Worm (Caenorhabditis elegans) whole organism, L1 larva: ENCODE data around the gene R151.1.

Experiments
- C16A3.4 ChIP-seq: fragments of 150-350 bp; optimal IDR thresholded peaks from 2 replicates; lab custom pipeline; 2014; ENCODE audit warnings: missing biosample characterization, missing genetic modification characterization
- F16B12.6 ChIP-seq: fragments of 150-350 bp; optimal IDR thresholded peaks from 2 replicates; lab custom pipeline; 2014; ENCODE audit warnings: missing biosample characterization, missing genetic modification characterization
- aha-1 ChIP-seq: fragments of 150-350 bp; optimal IDR thresholded peaks from 2 replicates; lab custom pipeline; 2014; ENCODE audit warnings: missing biosample characterization, missing genetic modification characterization
- alr-1 ChIP-seq: fragments of 200-800 bp; sonication (Bioruptor generic); optimal IDR thresholded peaks from 2 replicates; lab custom pipeline; 2018; ENCODE audit warnings: borderline replicate concordance, mild to moderate bottlenecking, missing genetic modification characterization, missing compliant biosample characterization
- aly-2 ChIP-seq: fragments of 150-350 bp; optimal IDR thresholded peaks from 2 replicates; lab custom pipeline; 2014; ENCODE audit warnings: missing biosample characterization, missing genetic modification characterization
- blmp-1 ChIP-seq: fragments of 150-350 bp; optimal IDR thresholded peaks from 2 replicates; lab custom pipeline; 2014; ENCODE audit warnings: missing biosample characterization, missing genetic modification characterization
- ceh-63 ChIP-seq: fragments of 200-800 bp; sonication (Bioruptor generic); optimal IDR thresholded peaks from 2 replicates; lab custom pipeline; 2018; ENCODE audit warnings: mild to moderate bottlenecking, missing genetic modification characterization, missing compliant biosample characterization
- ceh-88 ChIP-seq: fragments of 200-800 bp; sonication (Bioruptor generic); IDR thresholded peaks from 2 replicates; pipeline ENCODE4 v1.3.6; 2022; ENCODE audit warnings: missing genetic modification characterization, missing compliant biosample characterization
- ces-1 ChIP-seq: fragments of 150-350 bp; optimal IDR thresholded peaks from 2 replicates; lab custom pipeline; 2014; ENCODE audit warnings: missing biosample characterization, missing genetic modification reagents, missing genetic modification characterization
- dpl-1 ChIP-seq, 3 experiments: fragments of 150-350 bp in 2 of 3; sonication (generic microtip) in 1 of 3; optimal IDR thresholded peaks; 2 replicates each; lab custom pipeline; 2014 to 2017; ENCODE audit warnings: missing biosample characterization in 3 of 3, missing genetic modification characterization in 3 of 3, missing genetic modification reagents in 3 of 3
- dsc-1 ChIP-seq: sonication (generic microtip); optimal IDR thresholded peaks from 2 replicates; lab custom pipeline; 2016; ENCODE audit warnings: mild to moderate bottlenecking, missing genetic modification characterization, missing compliant biosample characterization
- efl-3 ChIP-seq: fragments of 200-800 bp; sonication (Bioruptor generic); optimal IDR thresholded peaks from 2 replicates; lab custom pipeline; 2018; ENCODE audit warnings: mild to moderate bottlenecking, missing genetic modification characterization, missing compliant biosample characterization
- egl-27 ChIP-seq, 2 experiments: fragments of 150-350 bp in 1 of 2; sonication (generic microtip); optimal IDR thresholded peaks; 3 replicates each; lab custom pipeline; 2017 to 2018; ENCODE audit warnings: missing biosample characterization in 2 of 2, missing genetic modification characterization in 2 of 2, missing genetic modification reagents in 2 of 2
- elt-3 ChIP-seq, 6 experiments: fragments of 150-350 bp in 1 of 6; sonication (generic microtip); optimal IDR thresholded peaks; 2 replicates each; lab custom pipeline; 2017 to 2018; ENCODE audit warnings: missing biosample characterization in 6 of 6, missing genetic modification characterization in 6 of 6, inconsistent platforms in 1 of 6
- fkh-10 ChIP-seq: sonication (generic microtip); optimal IDR thresholded peaks from 2 replicates; lab custom pipeline; 2017; ENCODE audit warnings: missing biosample characterization, missing genetic modification reagents, missing genetic modification characterization
- fkh-4 ChIP-seq: sonication (generic microtip); optimal IDR thresholded peaks from 2 replicates; lab custom pipeline; 2016; ENCODE audit warnings: missing compliant biosample characterization, missing genetic modification characterization, borderline replicate concordance
- fkh-8 ChIP-seq: sonication (generic microtip); optimal IDR thresholded peaks from 2 replicates; lab custom pipeline; 2016; ENCODE audit warnings: mild to moderate bottlenecking, missing genetic modification characterization, missing compliant biosample characterization
- fos-1 ChIP-seq: fragments of 150-350 bp; optimal IDR thresholded peaks from 2 replicates; lab custom pipeline; 2014; ENCODE audit warnings: missing biosample characterization, missing genetic modification characterization
- grh-1 ChIP-seq: fragments of 200-800 bp; sonication (Bioruptor generic); IDR thresholded peaks from 2 replicates; pipeline ENCODE4 v1.3.6; 2022; ENCODE audit warnings: missing genetic modification reagents, missing genetic modification characterization, missing compliant biosample characterization
- hlh-17 ChIP-seq: fragments of 200-800 bp; sonication (Bioruptor generic); optimal IDR thresholded peaks from 2 replicates; lab custom pipeline; 2018; ENCODE audit warnings: missing genetic modification characterization, mild to moderate bottlenecking, missing compliant biosample characterization, moderate library complexity, borderline replicate concordance
- hpl-2 ChIP-seq: fragments of 150-350 bp; optimal IDR thresholded peaks from 2 replicates; lab custom pipeline; 2014; ENCODE audit warnings: missing biosample characterization, missing genetic modification reagents, missing genetic modification characterization
- irx-1 ChIP-seq: sonication (generic microtip); optimal IDR thresholded peaks from 2 replicates; lab custom pipeline; 2016; ENCODE audit warnings: missing genetic modification characterization, missing compliant biosample characterization
- jun-1 ChIP-seq: fragments of 150-350 bp; optimal IDR thresholded peaks from 2 replicates; lab custom pipeline; 2014; ENCODE audit warnings: missing biosample characterization, missing genetic modification reagents, missing genetic modification characterization
- lin-13 ChIP-seq: fragments of 150-350 bp; optimal IDR thresholded peaks from 2 replicates; lab custom pipeline; 2014; ENCODE audit warnings: missing biosample characterization, missing genetic modification reagents, missing genetic modification characterization
- lin-14 ChIP-seq: fragments of 200-800 bp; sonication (Bioruptor generic); optimal IDR thresholded peaks from 2 replicates; lab custom pipeline; 2018; ENCODE audit warnings: mild to moderate bottlenecking, missing genetic modification characterization, moderate library complexity, missing compliant biosample characterization
- lin-35 ChIP-seq, 2 experiments: fragments of 150-350 bp; optimal IDR thresholded peaks; 2 replicates each; lab custom pipeline; 2014; ENCODE audit warnings: missing biosample characterization in 2 of 2, missing genetic modification characterization in 2 of 2, missing genetic modification reagents in 2 of 2
- lin-39 ChIP-seq: fragments of 150-350 bp; optimal IDR thresholded peaks from 2 replicates; lab custom pipeline; 2014; ENCODE audit warnings: missing biosample characterization, missing genetic modification reagents, missing genetic modification characterization
- lsy-2 ChIP-seq, 2 experiments: fragments of 150-350 bp; optimal IDR thresholded peaks; 2 replicates each; lab custom pipeline; 2014; ENCODE audit warnings: missing biosample characterization in 2 of 2, missing genetic modification characterization in 2 of 2
- mdl-1 ChIP-seq, 2 experiments: fragments of 150-350 bp; optimal IDR thresholded peaks; 2 replicates each; lab custom pipeline; 2014 to 2017; ENCODE audit warnings: missing biosample characterization in 2 of 2, missing genetic modification characterization in 2 of 2, inconsistent platforms in 1 of 2
- mef-2 ChIP-seq: fragments of 150-350 bp; optimal IDR thresholded peaks from 2 replicates; lab custom pipeline; 2014; ENCODE audit warnings: missing biosample characterization, missing genetic modification characterization
- mep-1 ChIP-seq: fragments of 150-350 bp; optimal IDR thresholded peaks from 2 replicates; lab custom pipeline; 2014; ENCODE audit warnings: missing biosample characterization, missing genetic modification characterization
- nhr-11 ChIP-seq: fragments of 150-350 bp; optimal IDR thresholded peaks from 2 replicates; lab custom pipeline; 2014; ENCODE audit warnings: missing biosample characterization, missing genetic modification characterization
- nhr-12 ChIP-seq: sonication (generic microtip); optimal IDR thresholded peaks from 2 replicates; lab custom pipeline; 2017; ENCODE audit warnings: missing biosample characterization, missing genetic modification characterization
- nhr-19 ChIP-seq: fragments of 200-800 bp; sonication (Bioruptor generic); conservative IDR thresholded peaks from 2 replicates; pipeline ENCODE4 v1.3.6; 2022; ENCODE audit warnings: missing genetic modification characterization, missing compliant biosample characterization
- nhr-28 ChIP-seq: fragments of 150-350 bp; optimal IDR thresholded peaks from 2 replicates; lab custom pipeline; 2014; ENCODE audit warnings: missing biosample characterization, missing genetic modification characterization
- nhr-47 ChIP-seq: sonication (generic microtip); optimal IDR thresholded peaks from 2 replicates; lab custom pipeline; 2016; ENCODE audit warnings: mild to moderate bottlenecking, missing genetic modification characterization, moderate library complexity, missing compliant biosample characterization
- nhr-71 ChIP-seq: sonication (generic microtip); optimal IDR thresholded peaks from 2 replicates; lab custom pipeline; 2016; ENCODE audit warnings: mild to moderate bottlenecking, missing genetic modification characterization, moderate library complexity, missing compliant biosample characterization
- nhr-84 ChIP-seq: sonication (generic microtip); optimal IDR thresholded peaks from 2 replicates; lab custom pipeline; 2017; ENCODE audit warnings: missing biosample characterization, missing genetic modification characterization
- pqm-1 ChIP-seq: sonication (generic microtip); optimal IDR thresholded peaks from 3 replicates; lab custom pipeline; 2017; ENCODE audit warnings: missing biosample characterization, missing genetic modification characterization
- rnt-1 ChIP-seq: sonication (generic microtip); optimal IDR thresholded peaks from 2 replicates; lab custom pipeline; 2016; ENCODE audit warnings: mild to moderate bottlenecking, missing genetic modification characterization, moderate library complexity, missing compliant biosample characterization
- skn-1 ChIP-seq: fragments of 150-350 bp; optimal IDR thresholded peaks from 2 replicates; lab custom pipeline; 2014; ENCODE audit warnings: missing biosample characterization, missing genetic modification characterization
- snu-23 ChIP-seq: sonication (generic microtip); optimal IDR thresholded peaks from 2 replicates; lab custom pipeline; 2016; ENCODE audit warnings: missing genetic modification characterization, missing compliant biosample characterization
- sptf-1 ChIP-seq: fragments of 150-350 bp; optimal IDR thresholded peaks from 2 replicates; lab custom pipeline; 2014; ENCODE audit warnings: missing biosample characterization, missing genetic modification characterization
- sup-37 ChIP-seq: fragments of 200-800 bp; sonication (Bioruptor generic); optimal IDR thresholded peaks from 2 replicates; lab custom pipeline; 2018; ENCODE audit warnings: mild to moderate bottlenecking, missing genetic modification characterization, missing compliant biosample characterization
- swsn-7 ChIP-seq: sonication (generic microtip); optimal IDR thresholded peaks from 2 replicates; lab custom pipeline; 2016; ENCODE audit warnings: missing genetic modification characterization, missing compliant biosample characterization
- tbx-2 ChIP-seq: sonication (generic microtip); optimal IDR thresholded peaks from 2 replicates; lab custom pipeline; 2016; ENCODE audit warnings: missing genetic modification characterization, missing compliant biosample characterization
- unc-130 ChIP-seq: fragments of 150-350 bp; optimal IDR thresholded peaks from 2 replicates; lab custom pipeline; 2017; ENCODE audit warnings: missing biosample characterization, missing genetic modification characterization, inconsistent platforms
- unc-30 ChIP-seq: sonication (generic microtip); optimal IDR thresholded peaks from 2 replicates; lab custom pipeline; 2017; ENCODE audit warnings: missing biosample characterization, missing genetic modification characterization
- unc-62 ChIP-seq: fragments of 150-350 bp; optimal IDR thresholded peaks from 2 replicates; lab custom pipeline; 2014; ENCODE audit warnings: missing biosample characterization, missing genetic modification reagents, missing genetic modification characterization
- unc-98 ChIP-seq: fragments of 200-800 bp; sonication (Bioruptor generic); IDR thresholded peaks from 2 replicates; pipeline ENCODE4 v1.3.6; 2022; ENCODE audit warnings: missing genetic modification characterization, missing compliant biosample characterization
- vab-15 ChIP-seq: sonication (generic microtip); optimal IDR thresholded peaks from 2 replicates; lab custom pipeline; 2017; ENCODE audit warnings: missing genotype, mild to moderate bottlenecking, missing genetic modification characterization, missing compliant biosample characterization
- zag-1 ChIP-seq: fragments of 150-350 bp; optimal IDR thresholded peaks from 2 replicates; lab custom pipeline; 2014; ENCODE audit warnings: missing biosample characterization, missing genetic modification characterization
- zip-4 ChIP-seq: fragments of 200-800 bp; sonication (Bioruptor generic); optimal IDR thresholded peaks from 2 replicates; lab custom pipeline; 2018; ENCODE audit warnings: mild to moderate bottlenecking, missing genetic modification characterization, moderate library complexity, missing compliant biosample characterization

The R151.1 gene

ce11 chrIII:7216924-7217521 is 697 bp downstream of the R151.1 start:
- TF ChIP-seq C16A3.4 (peak; percentile 28), snu-23 (peak; percentile 80), rnt-1 (tag; lab: Kevin White, UChicago) (peak; percentile 88), ces-1 (no peak), vab-15 (tag; lab: Kevin White, UChicago) (peak; percentile 25), mef-2 (tag; lab: Kevin White, UChicago) (peak; percentile 54), nhr-12 (tag; lab: Kevin White, UChicago) (no peak), lin-35 (GFP tag; optimal IDR thresholded peaks at IDR 0.05; lab: Kevin White, UChicago) (peak in 1 of 2 experiments; percentile 6), elt-3 (tag; optimal IDR thresholded peaks at IDR 0.05; lab: Kevin White, UChicago) (no peak), irx-1 (no peak), dsc-1 (tag; lab: Kevin White, UChicago) (peak; percentile 43), pqm-1 (tag; lab: Kevin White, UChicago) (no peak), lin-39 (peak; percentile 63), aly-2 (tag; lab: Kevin White, UChicago) (no peak), unc-30 (tag; lab: Kevin White, UChicago) (no peak), zip-4 (GFP tag; lab: Kevin White, UChicago) (no peak), nhr-71 (tag; lab: Kevin White, UChicago) (peak; percentile 94), nhr-11 (tag; lab: Kevin White, UChicago) (peak; percentile 65), lin-13 (peak; percentile 40), hpl-2 (GFP tag; lab: Kevin White, UChicago) (no peak), lsy-2 (tag; optimal IDR thresholded peaks at IDR 0.05; lab: Kevin White, UChicago) (peak; percentile 76 to 80), aha-1 (tag; lab: Kevin White, UChicago) (no peak), unc-62 (GFP tag; lab: Kevin White, UChicago) (no peak), fkh-4 (tag; lab: Kevin White, UChicago) (no peak), F16B12.6 (tag; lab: Kevin White, UChicago) (no peak), ceh-63 (GFP tag; lab: Kevin White, UChicago) (no peak), zag-1 (no peak), swsn-7 (tag; lab: Kevin White, UChicago) (peak; percentile 53), nhr-84 (tag; lab: Kevin White, UChicago) (no peak), unc-130 (peak; percentile 32), unc-98 (peak; percentile 67), lin-14 (GFP tag; lab: Kevin White, UChicago) (peak; percentile 90), nhr-19 (GFP tag; lab: Robert Waterston, UW) (peak; percentile 79), skn-1 (no peak), ceh-88 (no peak), dpl-1 (GFP tag; optimal IDR thresholded peaks at IDR 0.05; lab: Kevin White, UChicago) (peak; percentile 5 to 30 (median 19)), mdl-1 (tag; optimal IDR thresholded peaks at IDR 0.05; lab: Kevin White, UChicago) (peak in 1 of 2 experiments; percentile 14), jun-1 (no peak), nhr-47 (peak; percentile 39), fos-1 (no peak), egl-27 (tag; optimal IDR thresholded peaks at IDR 0.05; lab: Kevin White, UChicago) (no peak), mep-1 (tag; lab: Kevin White, UChicago) (peak; percentile 63), hlh-17 (GFP tag; lab: Kevin White, UChicago) (no peak), sup-37 (peak; percentile 46), efl-3 (GFP tag; lab: Kevin White, UChicago) (no peak), grh-1 (GFP tag; lab: Robert Waterston, UW) (no peak), sptf-1 (tag; lab: Kevin White, UChicago) (no peak), fkh-10 (GFP tag; lab: Kevin White, UChicago) (no peak), nhr-28 (tag; lab: Kevin White, UChicago) (no peak), blmp-1 (peak; percentile 74), fkh-8 (no peak), alr-1 (no peak), tbx-2 (tag; lab: Kevin White, UChicago) (peak; percentile 58)
